Fruit fly (Drosophila melanogaster) whole organism, adult: Measurements from ENCODE around the gene CG7168.

ENCODE experiments used
- CG14711 ChIP-seq: fragments of 200-800 bp; sonication (Bioruptor generic); optimal IDR thresholded peaks from 2 replicates; lab custom pipeline; 2018; ENCODE audit warnings: missing biosample characterization, mild to moderate bottlenecking, missing genetic modification characterization, moderate library complexity
- CG7045 ChIP-seq: fragments of 200-800 bp; sonication (Bioruptor generic); optimal IDR thresholded peaks from 2 replicates; lab custom pipeline; 2017; ENCODE audit warnings: missing biosample characterization, mild to moderate bottlenecking, missing genetic modification characterization
- CG7101 ChIP-seq: fragments of 200-800 bp; sonication (Bioruptor generic); optimal IDR thresholded peaks from 2 replicates; lab custom pipeline; 2018; ENCODE audit warnings: missing biosample characterization, mild to moderate bottlenecking, missing genetic modification characterization, moderate library complexity
- Crg-1 ChIP-seq: fragments of 200-800 bp; sonication (Bioruptor generic); optimal IDR thresholded peaks from 2 replicates; lab custom pipeline; 2016; ENCODE audit warnings: missing biosample characterization, missing genetic modification characterization
- Hr96 ChIP-seq: fragments of 200-800 bp; sonication (Bioruptor generic); optimal IDR thresholded peaks from 2 replicates; lab custom pipeline; 2016; ENCODE audit warnings: missing biosample characterization, missing genetic modification characterization
- kay ChIP-seq: fragments of 200-800 bp; sonication (Bioruptor generic); peaks from one replicate; lab custom pipeline; 2016; ENCODE audit warnings: missing biosample characterization, missing genetic modification characterization, borderline replicate concordance
- ovo ChIP-seq: fragments of 200-800 bp; sonication (Bioruptor generic); optimal IDR thresholded peaks from 2 replicates; lab custom pipeline; 2016; ENCODE audit warnings: missing biosample characterization, missing genetic modification characterization
- pad ChIP-seq: fragments of 200-800 bp; sonication (Bioruptor generic); optimal IDR thresholded peaks from 3 replicates; lab custom pipeline; 2017; ENCODE audit warnings: missing biosample characterization, missing genetic modification characterization, mild to moderate bottlenecking, moderate library complexity, missing genetic modification reagents

DNA sequence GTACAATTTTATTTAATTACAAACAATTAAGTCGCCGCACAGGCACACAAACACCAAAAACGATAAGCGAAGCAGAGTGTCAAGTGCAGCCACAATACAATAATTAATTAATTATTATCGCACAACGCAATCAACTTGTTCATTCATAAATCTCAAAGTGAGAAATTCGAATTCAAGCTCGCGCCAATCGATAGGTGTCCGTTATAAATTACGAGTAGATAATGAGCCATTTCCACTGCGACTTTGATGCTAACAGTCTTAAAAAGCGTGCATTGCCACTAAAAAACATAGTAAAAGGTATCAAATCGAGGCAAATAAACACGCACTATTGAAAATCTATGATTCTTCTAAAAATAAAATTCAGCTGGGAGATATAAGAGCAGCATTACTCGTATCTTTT, 4.3 kb upstream of the CG7168 start:
- no peak for TF ChIP-seq ovo (GFP tag; lab: Kevin White, UChicago)
- TF ChIP-seq pad (GFP tag; lab: Kevin White, UChicago): no peak
- TF ChIP-seq Crg-1 (GFP tag; lab: Kevin White, UChicago): no peak
- no peak for TF ChIP-seq CG7045 (GFP tag; lab: Kevin White, UChicago)
- TF ChIP-seq CG14711 (tag; lab: Kevin White, UChicago): no peak
- no peak for TF ChIP-seq Hr96
- TF ChIP-seq kay: no peak
- no peak for TF ChIP-seq CG7101 (tag; lab: Kevin White, UChicago)
